Fruit fly (Drosophila melanogaster) whole organism, adult: ENCODE measurements around the gene Flacc.

ENCODE experiments used
- CG11617 ChIP-seq: fragments of 200-800 bp; sonication (Bioruptor generic); optimal IDR thresholded peaks from 2 replicates; lab custom pipeline; 2017; ENCODE audit warnings: mild to moderate bottlenecking, missing biosample characterization, missing genetic modification reagents, missing genetic modification characterization
- CG12768 ChIP-seq: fragments of 200-800 bp; sonication (Bioruptor generic); optimal IDR thresholded peaks from 2 replicates; lab custom pipeline; 2017; ENCODE audit warnings: missing biosample characterization, missing genetic modification characterization, mild to moderate bottlenecking, moderate library complexity, missing genetic modification reagents
- CG14711 ChIP-seq: fragments of 200-800 bp; sonication (Bioruptor generic); optimal IDR thresholded peaks from 2 replicates; lab custom pipeline; 2018; ENCODE audit warnings: missing biosample characterization, mild to moderate bottlenecking, missing genetic modification characterization, moderate library complexity
- CG1620 ChIP-seq: fragments of 200-800 bp; sonication (Bioruptor generic); optimal IDR thresholded peaks from 2 replicates; lab custom pipeline; 2016; ENCODE audit warnings: missing biosample characterization, missing genetic modification characterization
- CG33017 ChIP-seq: fragments of 200-800 bp; sonication (Bioruptor generic); optimal IDR thresholded peaks from 2 replicates; lab custom pipeline; 2018; ENCODE audit warnings: missing biosample characterization, mild to moderate bottlenecking, missing genetic modification characterization, moderate library complexity
- CG5204 ChIP-seq: fragments of 200-800 bp; sonication (Bioruptor generic); optimal IDR thresholded peaks from 2 replicates; lab custom pipeline; 2016; ENCODE audit warnings: missing biosample characterization, missing genetic modification characterization
- CG7045 ChIP-seq: fragments of 200-800 bp; sonication (Bioruptor generic); optimal IDR thresholded peaks from 2 replicates; lab custom pipeline; 2017; ENCODE audit warnings: missing biosample characterization, mild to moderate bottlenecking, missing genetic modification characterization
- CG7101 ChIP-seq: fragments of 200-800 bp; sonication (Bioruptor generic); optimal IDR thresholded peaks from 2 replicates; lab custom pipeline; 2018; ENCODE audit warnings: missing biosample characterization, mild to moderate bottlenecking, missing genetic modification characterization, moderate library complexity
- Clk ChIP-seq: fragments of 200-800 bp; sonication (Bioruptor generic); optimal IDR thresholded peaks from 2 replicates; lab custom pipeline; 2017; ENCODE audit warnings: missing biosample characterization, missing genetic modification characterization
- Crg-1 ChIP-seq: fragments of 200-800 bp; sonication (Bioruptor generic); optimal IDR thresholded peaks from 2 replicates; lab custom pipeline; 2016; ENCODE audit warnings: missing biosample characterization, missing genetic modification characterization
- Hr96 ChIP-seq: fragments of 200-800 bp; sonication (Bioruptor generic); optimal IDR thresholded peaks from 2 replicates; lab custom pipeline; 2016; ENCODE audit warnings: missing biosample characterization, missing genetic modification characterization
- Mnt ChIP-seq: fragments of 200-800 bp; sonication (Bioruptor generic); optimal IDR thresholded peaks from 2 replicates; lab custom pipeline; 2016; ENCODE audit warnings: missing biosample characterization, mild to moderate bottlenecking, missing genetic modification characterization
- bab1 ChIP-seq: fragments of 200-800 bp; sonication (Bioruptor generic); optimal IDR thresholded peaks from 3 replicates; lab custom pipeline; 2019; ENCODE audit warnings: missing biosample characterization, mild to moderate bottlenecking, missing genetic modification characterization, moderate library complexity
- cic ChIP-seq: fragments of 200-800 bp; sonication (Bioruptor generic); optimal IDR thresholded peaks from 2 replicates; lab custom pipeline; 2017; ENCODE audit warnings: missing biosample characterization, mild to moderate bottlenecking, missing genetic modification characterization, moderate library complexity
- cnc ChIP-seq, 2 experiments: fragments of >200 bp; optimal IDR thresholded peaks; 2 replicates each; lab custom pipeline; 2017
- kay ChIP-seq: fragments of 200-800 bp; sonication (Bioruptor generic); peaks from one replicate; lab custom pipeline; 2016; ENCODE audit warnings: missing biosample characterization, missing genetic modification characterization, borderline replicate concordance
- ovo ChIP-seq: fragments of 200-800 bp; sonication (Bioruptor generic); optimal IDR thresholded peaks from 2 replicates; lab custom pipeline; 2016; ENCODE audit warnings: missing biosample characterization, missing genetic modification characterization
- pad ChIP-seq: fragments of 200-800 bp; sonication (Bioruptor generic); optimal IDR thresholded peaks from 3 replicates; lab custom pipeline; 2017; ENCODE audit warnings: missing biosample characterization, missing genetic modification characterization, mild to moderate bottlenecking, moderate library complexity, missing genetic modification reagents
- tj ChIP-seq: fragments of 200-800 bp; sonication (Bioruptor generic); optimal IDR thresholded peaks from 3 replicates; lab custom pipeline; 2017; ENCODE audit warnings: missing biosample characterization, mild to moderate bottlenecking, missing genetic modification characterization, moderate library complexity
- toe ChIP-seq: fragments of 200-800 bp; sonication (Bioruptor generic); optimal IDR thresholded peaks from 2 replicates; lab custom pipeline; 2016; ENCODE audit warnings: missing biosample characterization, missing genetic modification characterization

Gene Flacc

dm6 chrX:18894146-18894545 is 710 bp upstream of the Flacc start, which contains the start of gene SdhBL:
SdhBL (plus strand) TSS chrX:18894446.
- no peak for TF ChIP-seq cnc (optimal IDR thresholded peaks at IDR 0.05; lab: Kevin White, UChicago)
- TF ChIP-seq tj (GFP tag; lab: Kevin White, UChicago) = no peak
- TF ChIP-seq toe (GFP tag; lab: Kevin White, UChicago) = no peak
- TF ChIP-seq Clk = no peak
- no peak for TF ChIP-seq CG33017
- TF ChIP-seq CG7101 (tag; lab: Kevin White, UChicago) = no peak
- TF ChIP-seq CG14711 (tag; lab: Kevin White, UChicago) = no peak
- TF ChIP-seq CG12768 (GFP tag; lab: Kevin White, UChicago) = no peak
- TF ChIP-seq Crg-1 (GFP tag; lab: Kevin White, UChicago) = no peak
- no peak for TF ChIP-seq cic (GFP tag; lab: Kevin White, UChicago)
- no peak for TF ChIP-seq Hr96 (GFP tag; lab: Kevin White, UChicago)
- TF ChIP-seq CG11617 = no peak
- no peak for TF ChIP-seq bab1
- no peak for TF ChIP-seq CG7045 (GFP tag; lab: Kevin White, UChicago)
- no peak for TF ChIP-seq pad (GFP tag; lab: Kevin White, UChicago)
- no peak for TF ChIP-seq CG1620 (GFP tag; lab: Kevin White, UChicago)
- TF ChIP-seq CG5204 (GFP tag; lab: Kevin White, UChicago) = no peak
- TF ChIP-seq kay = no peak

- TF ChIP-seq CG7101 (tag; lab: Kevin White, UChicago) = no peak
- TF ChIP-seq CG7045 (GFP tag; lab: Kevin White, UChicago) = no peak
- no peak for TF ChIP-seq CG33017
- TF ChIP-seq tj (GFP tag; lab: Kevin White, UChicago) = no peak
- TF ChIP-seq Hr96 (GFP tag; lab: Kevin White, UChicago) = no peak
- peak; percentile 77 for TF ChIP-seq CG14711 (tag; lab: Kevin White, UChicago)
- TF ChIP-seq CG5204 (GFP tag; lab: Kevin White, UChicago) = no peak
- no peak for TF ChIP-seq CG11617
- no peak for TF ChIP-seq cic (GFP tag; lab: Kevin White, UChicago)
- TF ChIP-seq kay = peak; percentile 30
- TF ChIP-seq Mnt (GFP tag; lab: Kevin White, UChicago) = no peak
- no peak for TF ChIP-seq CG1620 (GFP tag; lab: Kevin White, UChicago)
- no peak for TF ChIP-seq pad (GFP tag; lab: Kevin White, UChicago)
- no peak for TF ChIP-seq bab1
Measured at dm6 chrX:18883999-18884671, 9.3 kb downstream of the Flacc start, which contains the start of gene CG7332. CG7332 (plus strand) TSS chrX:18884513.

DNA sequence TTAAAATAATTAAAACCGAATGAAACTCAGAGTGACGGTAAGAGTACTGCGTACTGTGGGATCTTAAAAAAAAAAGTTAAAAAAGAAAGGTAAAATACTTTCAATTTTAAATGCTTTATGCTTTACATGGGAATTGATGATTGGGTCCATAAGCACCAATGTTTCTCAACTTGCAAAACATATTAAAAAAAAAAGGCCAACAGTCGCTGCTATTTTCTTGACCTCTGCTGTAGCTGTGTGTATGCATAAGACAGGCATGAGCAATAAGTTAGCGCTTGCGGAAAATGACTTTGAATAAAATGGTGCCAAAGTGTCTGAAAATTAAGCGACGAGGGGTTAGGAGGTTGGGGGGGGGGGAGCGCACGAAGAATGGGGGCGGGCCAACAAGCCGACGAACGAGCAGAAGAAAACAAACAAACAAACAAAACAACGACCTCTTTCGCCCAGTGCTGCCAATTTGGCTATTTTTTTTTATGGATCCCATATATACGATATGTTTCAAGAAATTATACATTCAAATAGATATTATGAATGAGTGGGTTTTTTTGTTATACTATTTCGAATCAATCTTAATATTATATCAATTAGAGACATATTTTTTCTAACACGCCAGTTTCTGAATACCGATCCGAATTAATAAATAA is 23.8 kb downstream of the Flacc start:
- TF ChIP-seq cnc (optimal IDR thresholded peaks at IDR 0.05; lab: Kevin White, UChicago) (no peak), tj (GFP tag; lab: Kevin White, UChicago) (no peak), CG5204 (GFP tag; lab: Kevin White, UChicago) (no peak), bab1 (peak; percentile 31), toe (GFP tag; lab: Kevin White, UChicago) (no peak), ovo (no peak), CG1620 (GFP tag; lab: Kevin White, UChicago) (no peak), CG14711 (tag; lab: Kevin White, UChicago) (no peak)

DNA sequence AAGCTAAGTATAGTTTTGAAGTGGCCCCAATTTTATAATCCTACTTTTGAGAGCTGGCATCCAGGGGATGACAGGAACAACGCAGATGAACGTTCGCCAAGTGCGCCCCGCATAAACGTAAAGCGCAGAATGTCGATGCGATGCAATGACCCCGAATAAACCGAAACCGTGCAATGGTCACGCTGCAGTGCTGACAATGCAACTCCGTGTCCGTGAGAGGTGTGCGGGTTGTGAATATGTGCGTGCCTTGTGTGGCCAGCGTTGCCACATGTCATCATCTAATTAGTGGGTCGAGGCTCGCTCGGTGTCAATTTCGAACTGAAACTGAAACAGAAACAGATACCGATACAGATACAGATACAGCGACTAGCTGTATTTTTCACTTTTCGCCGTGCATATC is 25.3 kb downstream of the Flacc start:
- peak; percentile 83 for TF ChIP-seq tj (GFP tag; lab: Kevin White, UChicago)
- TF ChIP-seq Clk = no peak

- TF ChIP-seq tj (GFP tag; lab: Kevin White, UChicago) (no peak), Mnt (GFP tag; lab: Kevin White, UChicago) (no peak), CG11617 (no peak), cnc (optimal IDR thresholded peaks at IDR 0.05; lab: Kevin White, UChicago) (no peak), CG1620 (GFP tag; lab: Kevin White, UChicago) (no peak), pad (GFP tag; lab: Kevin White, UChicago) (no peak), toe (GFP tag; lab: Kevin White, UChicago) (no peak), Crg-1 (GFP tag; lab: Kevin White, UChicago) (no peak), bab1 (no peak), CG33017 (no peak), cic (GFP tag; lab: Kevin White, UChicago) (no peak), CG5204 (GFP tag; lab: Kevin White, UChicago) (no peak), CG7045 (GFP tag; lab: Kevin White, UChicago) (no peak), Hr96 (GFP tag; lab: Kevin White, UChicago) (no peak), CG14711 (tag; lab: Kevin White, UChicago) (no peak)
Measured at dm6 chrX:18866289-18866832, 27.1 kb downstream of the Flacc start.
